Worm (Caenorhabditis elegans) whole organism, L3 larva: ENCODE results near the gene R10D12.13.

Experiments
- ceh-28 ChIP-seq: fragments of 150-350 bp; optimal IDR thresholded peaks from 2 replicates; lab custom pipeline; 2014; ENCODE audit warnings: missing biosample characterization, missing genetic modification reagents, missing genetic modification characterization
- jun-1 ChIP-seq: fragments of 150-350 bp; optimal IDR thresholded peaks from 2 replicates; lab custom pipeline; 2014; ENCODE audit warnings: missing biosample characterization, missing genetic modification reagents, missing genetic modification characterization
- mdl-1 ChIP-seq: fragments of 150-350 bp; optimal IDR thresholded peaks from 2 replicates; lab custom pipeline; 2014; ENCODE audit warnings: missing biosample characterization, missing genetic modification characterization
- nhr-11 ChIP-seq: fragments of 150-350 bp; optimal IDR thresholded peaks from 2 replicates; lab custom pipeline; 2014; ENCODE audit warnings: missing biosample characterization, missing genetic modification characterization
- pha-4 ChIP-seq: fragments of 150-350 bp; optimal IDR thresholded peaks from 2 replicates; lab custom pipeline; 2014; ENCODE audit warnings: missing biosample characterization, missing genetic modification reagents, missing genetic modification characterization
- snpc-4 ChIP-seq: fragments of 150-350 bp; optimal IDR thresholded peaks from 2 replicates; lab custom pipeline; 2014; ENCODE audit warnings: missing biosample characterization, missing genetic modification characterization
- unc-39 ChIP-seq: sonication (generic microtip); optimal IDR thresholded peaks from 4 replicates; lab custom pipeline; 2017; ENCODE audit warnings: missing biosample characterization, missing genetic modification characterization
- unc-62 ChIP-seq: fragments of 150-350 bp; sonication (generic microtip); optimal IDR thresholded peaks from 4 replicates; lab custom pipeline; 2014; ENCODE audit warnings: missing biosample characterization, missing genetic modification reagents, missing genetic modification characterization
- zag-1 ChIP-seq: fragments of 150-350 bp; optimal IDR thresholded peaks from 2 replicates; lab custom pipeline; 2014; ENCODE audit warnings: missing biosample characterization, missing genetic modification characterization

- TF ChIP-seq unc-39 (tag; lab: Kevin White, UChicago), result no peak
- TF ChIP-seq pha-4 (tag; lab: Kevin White, UChicago), result no peak
- no peak for TF ChIP-seq mdl-1 (tag; lab: Kevin White, UChicago)
- no peak for TF ChIP-seq unc-62
- TF ChIP-seq jun-1 (tag; lab: Kevin White, UChicago), result no peak
- no peak for TF ChIP-seq nhr-11 (tag; lab: Kevin White, UChicago)
- TF ChIP-seq snpc-4 (tag; lab: Kevin White, UChicago), result no peak
- TF ChIP-seq ceh-28 (tag; lab: Kevin White, UChicago), result no peak
- TF ChIP-seq zag-1 (tag; lab: Kevin White, UChicago), result no peak
Observed at ce11 chrV:13958247-13958646, 4.0 kb upstream of the R10D12.13 start, which contains the start of gene R10D12.10.
